Fruit fly (Drosophila melanogaster) S2 (cell line): Measurements from ENCODE around the gene RpS28a.
A peak's percentile ranks its signal among the peaks of the same experiment; 100 is the strongest.

Experiments used
- CG8478 ChIP-seq: fragments of >200 bp; optimal IDR thresholded peaks from 2 replicates; lab custom pipeline; 2018
- CTCF ChIP-seq, 2 experiments: fragments of >200 bp; optimal IDR thresholded peaks; 2 replicates each; lab custom pipeline; 2018

Gene RpS28a

DNA sequence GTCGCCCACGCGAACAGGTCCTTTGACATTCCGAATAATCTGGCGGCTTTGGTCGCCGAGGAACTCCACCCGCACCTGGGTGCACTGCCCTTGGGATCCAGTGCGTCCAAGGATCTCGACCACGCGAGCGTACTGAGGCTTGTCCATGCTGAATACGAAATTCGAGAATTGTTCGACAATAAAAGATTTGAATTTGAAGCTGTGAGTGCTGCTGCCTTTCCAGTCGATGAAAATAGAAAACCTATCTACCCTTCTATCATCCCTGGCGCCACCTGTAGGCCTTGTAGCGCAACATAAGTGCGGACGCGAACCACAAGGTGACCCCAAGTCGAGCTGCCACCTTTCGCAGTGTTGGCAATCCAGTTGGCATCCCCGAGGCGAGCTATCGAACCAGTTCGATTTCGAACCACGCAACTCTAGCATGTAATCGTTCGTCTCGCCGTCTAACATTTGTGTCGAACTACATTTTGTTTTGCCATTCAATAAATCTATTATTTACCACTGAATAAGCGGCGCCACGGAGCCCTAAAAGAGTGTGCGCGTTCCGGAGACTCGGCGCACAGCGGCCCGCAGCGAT lies at the start of gene RpS28a, which contains the start of gene Axn:
Gene RpS28a (minus strand): TSS at position 197 of the 577 bp plus-strand sequence.
Gene Axn (plus strand): TSS at position 391 of the 577 bp plus-strand sequence.
- peak; percentile 99 to 100 for TF ChIP-seq CTCF (optimal IDR thresholded peaks at IDR 0.05; lab: Kevin White, UChicago)
- no peak for TF ChIP-seq CG8478

DNA sequence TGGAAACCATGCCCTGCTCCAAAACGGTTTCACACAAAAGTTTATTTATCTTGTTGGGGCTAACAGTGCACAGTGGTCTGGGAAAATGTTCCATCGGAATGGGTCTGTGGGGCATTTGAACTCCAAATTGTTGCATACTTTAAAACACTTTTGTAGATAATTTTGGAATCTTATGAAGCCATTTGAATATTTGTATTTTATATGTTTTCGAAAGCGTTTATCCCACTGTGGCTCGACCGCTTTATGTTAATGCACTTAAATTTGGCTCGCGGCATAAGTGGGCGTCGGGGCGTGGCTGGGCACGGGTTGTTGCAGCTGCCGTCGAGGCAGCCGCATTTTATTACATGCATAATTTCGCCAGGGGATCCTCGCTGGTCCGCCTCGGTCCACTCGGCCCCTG lies 49.4 kb upstream of the RpS28a start:
- no peak for TF ChIP-seq CTCF (optimal IDR thresholded peaks at IDR 0.05; lab: Kevin White, UChicago)
- no peak for TF ChIP-seq CG8478

DNA sequence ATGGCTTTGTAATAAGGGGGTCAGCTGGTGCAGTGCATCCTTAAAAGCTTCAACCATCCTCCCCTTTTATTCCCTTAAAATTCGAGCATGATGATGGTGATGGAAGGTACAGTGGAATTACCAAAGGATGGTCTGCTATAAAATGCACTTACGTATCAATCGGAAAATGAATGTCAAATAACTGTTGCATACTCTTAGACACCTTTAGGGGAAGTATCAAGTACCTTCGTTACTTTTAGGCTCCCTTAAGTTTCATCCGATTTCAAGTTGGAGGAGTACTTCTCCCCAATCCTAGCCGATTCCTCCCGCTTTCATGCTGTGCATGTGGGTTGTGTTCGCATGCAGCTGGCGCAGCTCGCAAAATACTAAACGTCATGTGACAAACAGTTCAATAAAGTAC lies 47.8 kb upstream of the RpS28a start:
- TF ChIP-seq CTCF (optimal IDR thresholded peaks at IDR 0.05; lab: Kevin White, UChicago) (no peak), CG8478 (no peak)

DNA sequence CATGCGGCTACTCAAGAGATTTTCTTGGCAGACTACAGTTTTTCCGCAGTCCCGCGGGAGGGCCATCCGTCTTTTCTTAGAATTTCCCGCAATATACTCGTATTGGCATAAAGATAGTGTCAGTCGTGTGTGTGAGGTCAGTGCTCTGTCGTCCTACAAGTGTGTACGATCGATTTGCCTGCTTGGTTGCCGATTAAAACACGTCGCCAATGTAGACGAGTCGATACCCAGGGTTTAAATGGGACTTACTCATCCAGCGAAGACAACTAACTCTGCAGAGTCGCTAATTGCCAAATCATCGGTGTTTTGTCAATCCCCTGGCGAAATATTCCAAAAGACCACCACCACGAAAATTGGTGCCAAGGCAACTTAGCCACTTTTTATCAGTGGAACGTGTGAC lies 43.6 kb upstream of the RpS28a start:
- TF ChIP-seq CTCF (optimal IDR thresholded peaks at IDR 0.05; lab: Kevin White, UChicago) (no peak), CG8478 (no peak)

DNA sequence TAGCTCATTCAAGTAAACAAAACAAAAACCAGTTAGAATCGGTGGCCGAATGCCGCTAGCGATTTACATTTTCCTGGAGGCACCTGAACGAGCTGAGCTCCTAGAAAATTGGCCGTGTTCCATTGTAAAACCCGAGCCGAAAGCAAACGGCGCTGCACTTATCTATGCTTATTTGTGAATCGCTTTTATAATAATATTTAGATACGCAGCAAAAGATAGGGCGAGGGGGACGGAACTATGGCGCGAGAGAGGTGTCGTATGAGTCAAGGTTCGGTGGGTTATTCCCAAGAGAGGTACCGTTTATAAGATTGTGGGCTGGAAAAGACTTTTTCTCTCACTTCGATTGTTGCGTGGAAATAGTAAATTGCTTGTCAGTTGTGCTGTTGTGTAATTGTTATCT lies 41.3 kb upstream of the RpS28a start:
- TF ChIP-seq CG8478 (no peak), CTCF (optimal IDR thresholded peaks at IDR 0.05; lab: Kevin White, UChicago) (no peak)

DNA sequence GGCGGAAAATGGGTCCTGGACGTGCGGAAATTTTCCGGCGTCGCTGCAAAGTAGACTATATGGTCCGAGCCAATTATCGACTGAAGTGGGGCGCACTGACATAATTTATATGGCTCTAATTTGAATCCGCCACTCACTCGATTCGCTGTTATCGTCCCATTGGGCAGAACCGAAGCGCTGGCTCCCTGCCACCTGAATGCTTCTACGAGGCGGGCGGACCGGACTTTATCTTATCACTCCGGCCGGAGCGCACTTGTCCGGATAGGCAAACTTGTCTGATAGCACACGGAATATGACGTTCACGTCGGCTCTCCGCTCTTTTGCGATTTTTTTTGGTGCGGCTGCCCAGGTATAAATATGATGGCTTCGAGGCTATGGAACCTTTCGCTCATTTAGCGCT lies 40.1 kb upstream of the RpS28a start:
- TF ChIP-seq CTCF (optimal IDR thresholded peaks at IDR 0.05; lab: Kevin White, UChicago) (no peak), CG8478 (no peak)

DNA sequence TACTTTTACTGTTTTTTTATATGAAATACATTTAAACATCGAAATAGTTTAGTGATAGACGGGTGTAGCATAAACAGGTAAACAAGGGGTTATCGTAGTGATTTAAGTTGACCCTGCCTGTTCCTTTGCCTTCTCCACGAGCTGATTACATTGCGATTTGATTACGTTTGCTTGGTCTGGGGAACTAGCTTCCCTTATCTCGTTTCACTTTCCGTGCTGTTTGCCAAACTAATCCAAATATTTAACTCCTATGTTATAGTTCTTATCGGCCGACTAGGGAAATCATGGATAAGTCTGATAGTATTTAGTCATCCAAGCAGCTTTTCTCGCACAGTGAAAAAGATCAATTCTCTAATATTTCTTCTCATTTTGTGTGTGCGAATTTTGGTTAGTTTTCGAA lies 39.5 kb upstream of the RpS28a start:
- TF ChIP-seq CG8478: no peak
- TF ChIP-seq CTCF (optimal IDR thresholded peaks at IDR 0.05; lab: Kevin White, UChicago): no peak

DNA sequence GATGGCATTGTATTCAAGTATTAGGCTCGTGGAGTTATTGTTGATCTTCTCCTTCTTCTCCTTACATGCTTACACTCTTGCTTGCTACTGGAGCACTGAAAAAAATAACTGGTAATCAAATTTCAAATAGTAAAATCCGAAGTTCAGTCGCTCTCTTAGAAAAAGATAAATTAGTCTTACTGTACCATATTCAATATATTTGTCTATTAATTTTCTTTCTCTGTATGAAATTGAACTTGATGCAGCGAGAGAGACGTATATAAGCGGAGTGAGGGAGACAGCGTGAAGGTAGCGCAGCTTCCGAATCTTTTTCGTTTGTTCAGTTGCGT lies 38.7 kb upstream of the RpS28a start:
- TF ChIP-seq CTCF (optimal IDR thresholded peaks at IDR 0.05; lab: Kevin White, UChicago) (no peak), CG8478 (no peak)

DNA sequence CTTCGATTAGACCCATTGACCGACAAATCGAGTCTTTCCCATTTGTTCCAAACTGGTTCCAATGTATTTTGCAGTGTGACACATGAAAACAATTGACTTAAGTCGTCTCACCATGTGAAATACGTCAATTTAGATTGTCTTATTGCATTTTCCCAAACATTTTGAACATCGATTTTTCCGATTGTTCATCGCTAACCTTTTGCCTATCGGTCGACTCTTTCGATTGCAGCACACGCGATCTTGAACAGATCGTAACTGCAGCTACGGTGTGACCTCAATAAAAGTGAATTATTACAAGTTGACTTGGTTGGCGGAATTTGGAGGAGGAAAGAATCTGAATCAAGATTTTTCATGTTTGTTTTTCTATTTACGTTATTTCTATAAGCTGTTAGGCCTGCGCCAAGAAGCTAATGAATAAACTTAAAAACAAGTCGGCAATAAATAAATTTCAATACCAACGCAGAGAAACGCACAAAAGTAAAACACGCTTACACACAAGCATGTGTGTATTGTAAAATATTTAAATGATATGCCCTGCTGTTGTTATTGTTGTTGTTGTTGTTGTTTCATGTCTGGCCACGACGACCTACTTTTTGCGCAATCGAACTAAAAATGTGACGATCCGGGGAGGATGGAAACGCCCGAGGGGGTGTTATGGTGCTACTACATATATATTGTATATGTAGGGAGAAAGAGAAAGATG lies 38.2 kb upstream of the RpS28a start:
- TF ChIP-seq CTCF (optimal IDR thresholded peaks at IDR 0.05; lab: Kevin White, UChicago) (no peak), CG8478 (no peak)

DNA sequence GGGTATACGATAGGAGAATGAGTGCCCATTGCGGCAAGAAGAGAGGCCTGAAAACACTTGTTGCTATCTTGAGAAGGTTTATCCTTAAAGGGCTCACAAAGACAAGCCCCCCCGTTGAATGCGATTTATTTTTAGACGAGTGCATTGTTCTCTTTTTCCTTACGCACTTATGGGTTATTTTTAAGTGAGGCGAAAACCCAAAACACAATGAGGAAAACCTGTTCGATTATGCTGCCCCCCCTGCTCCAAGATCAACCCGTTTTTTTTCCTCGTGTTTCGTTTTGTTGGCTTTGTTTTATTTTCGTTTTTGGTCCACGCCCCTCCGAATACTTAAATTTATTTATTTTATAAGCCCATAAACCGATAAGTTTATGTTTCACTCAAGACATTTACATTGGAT lies 37.5 kb upstream of the RpS28a start:
- TF ChIP-seq CTCF (optimal IDR thresholded peaks at IDR 0.05; lab: Kevin White, UChicago) (no peak), CG8478 (no peak)

DNA sequence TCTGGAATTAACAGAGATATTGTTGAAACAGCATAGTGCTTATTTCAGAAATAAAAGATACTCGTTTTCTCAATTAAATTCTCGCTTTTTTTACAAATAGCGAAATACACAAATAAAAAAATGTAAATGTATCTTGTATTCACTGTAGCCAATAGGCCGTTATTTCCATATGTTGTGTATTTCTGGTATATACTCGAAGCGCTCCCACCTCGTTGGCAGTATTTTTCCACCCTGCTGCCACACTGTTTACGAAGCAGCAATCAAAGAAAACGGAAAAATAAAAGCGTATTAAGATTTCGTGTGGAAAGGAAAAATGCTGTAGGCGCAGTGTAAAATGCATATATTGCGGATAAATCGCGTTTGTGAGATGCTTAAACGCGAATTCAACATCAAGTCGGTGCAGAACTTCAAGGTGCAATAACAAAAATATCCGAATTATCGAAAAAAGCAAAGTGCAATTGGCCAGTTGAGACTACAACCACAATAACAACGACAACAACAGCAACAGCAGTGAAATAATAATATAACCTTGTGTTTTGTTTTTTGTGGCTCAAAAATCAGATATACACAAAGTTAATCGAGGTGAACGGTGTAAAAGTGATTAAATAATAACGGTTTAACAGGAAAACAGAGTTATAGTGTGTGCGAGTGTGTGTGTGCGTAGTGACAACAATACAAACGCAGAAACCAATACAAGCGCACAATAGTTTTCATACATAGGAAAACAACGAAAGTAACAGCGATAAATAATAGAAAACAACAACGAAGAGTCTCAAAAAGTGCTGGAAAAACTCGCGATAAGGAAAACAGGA lies 35.8 kb upstream of the RpS28a start, which contains the start of gene sima:
Gene sima (plus strand): TSS at position 255 of the 812 bp plus-strand sequence.
- TF ChIP-seq CTCF (optimal IDR thresholded peaks at IDR 0.05; lab: Kevin White, UChicago) (peak in 1 of 2 experiments; percentile 20), CG8478 (no peak)

DNA sequence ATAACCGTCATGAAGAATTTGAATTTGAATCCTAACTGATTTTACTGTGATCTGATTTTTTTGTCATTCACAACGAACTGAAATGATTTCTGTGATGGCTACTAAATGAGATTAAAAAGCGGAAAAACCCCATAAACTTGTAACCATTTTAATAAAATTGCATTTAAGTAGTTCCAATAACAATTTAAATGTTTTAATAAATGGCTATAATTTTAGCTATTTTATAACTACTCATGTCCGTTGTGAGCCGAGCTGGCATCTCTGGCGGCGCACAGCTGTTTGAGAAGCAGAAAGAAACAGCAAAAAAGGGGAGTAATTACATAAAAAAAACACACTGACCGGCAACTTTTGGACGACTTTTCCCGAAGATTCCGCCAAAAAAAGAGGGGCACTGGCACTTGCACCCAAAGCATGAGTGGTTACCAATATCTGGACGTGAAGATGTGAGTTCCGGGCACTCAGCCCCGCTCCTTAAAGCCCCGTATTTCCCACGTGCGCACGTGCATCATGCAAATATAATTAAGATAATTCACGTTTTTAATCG lies 34.2 kb upstream of the RpS28a start, which contains the start of the genes CG7950 and Rpp14a:
Gene CG7950 (plus strand): TSS at position 268 of the 544 bp plus-strand sequence.
Gene Rpp14a (plus strand): TSS at position 268 of the 544 bp plus-strand sequence.
- TF ChIP-seq CG8478: no peak
- no peak for TF ChIP-seq CTCF (optimal IDR thresholded peaks at IDR 0.05; lab: Kevin White, UChicago)

DNA sequence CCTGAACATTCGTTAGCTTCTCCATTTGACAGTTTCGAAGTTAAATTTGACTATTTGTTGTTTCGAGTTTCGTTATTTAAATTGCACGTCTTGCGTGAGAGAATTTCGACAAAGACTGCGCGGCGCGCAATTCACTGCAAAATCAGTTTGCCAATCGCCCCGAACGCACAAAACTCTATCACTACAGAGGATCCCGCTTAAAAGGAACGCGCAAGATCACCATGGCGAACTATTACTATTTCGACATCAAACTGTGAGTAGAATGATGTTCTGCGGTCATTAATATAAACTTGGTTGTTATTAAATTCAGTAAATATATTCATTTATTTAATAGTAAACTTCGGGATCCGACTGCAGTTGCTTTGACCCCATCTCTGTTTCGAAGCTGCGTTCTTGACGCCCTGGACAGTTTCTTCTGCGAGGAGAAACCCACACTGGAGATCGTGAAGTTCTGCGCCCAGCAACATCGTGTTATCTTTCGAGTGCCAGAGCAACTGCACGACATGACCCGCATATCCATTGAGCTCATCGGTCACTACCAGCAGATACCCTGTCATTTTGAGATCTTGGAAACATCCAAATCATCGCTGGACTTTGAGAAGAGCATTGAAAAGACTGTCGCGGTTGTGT lies 33.6 kb upstream of the RpS28a start, which contains the start of the genes Rpp14b and spn-A:
Gene Rpp14b (plus strand): TSS at position 43 of the 630 bp plus-strand sequence.
Gene spn-A (minus strand): TSS at position 123 of the 630 bp plus-strand sequence.
- TF ChIP-seq CTCF (optimal IDR thresholded peaks at IDR 0.05; lab: Kevin White, UChicago) (no peak), CG8478 (no peak)

DNA sequence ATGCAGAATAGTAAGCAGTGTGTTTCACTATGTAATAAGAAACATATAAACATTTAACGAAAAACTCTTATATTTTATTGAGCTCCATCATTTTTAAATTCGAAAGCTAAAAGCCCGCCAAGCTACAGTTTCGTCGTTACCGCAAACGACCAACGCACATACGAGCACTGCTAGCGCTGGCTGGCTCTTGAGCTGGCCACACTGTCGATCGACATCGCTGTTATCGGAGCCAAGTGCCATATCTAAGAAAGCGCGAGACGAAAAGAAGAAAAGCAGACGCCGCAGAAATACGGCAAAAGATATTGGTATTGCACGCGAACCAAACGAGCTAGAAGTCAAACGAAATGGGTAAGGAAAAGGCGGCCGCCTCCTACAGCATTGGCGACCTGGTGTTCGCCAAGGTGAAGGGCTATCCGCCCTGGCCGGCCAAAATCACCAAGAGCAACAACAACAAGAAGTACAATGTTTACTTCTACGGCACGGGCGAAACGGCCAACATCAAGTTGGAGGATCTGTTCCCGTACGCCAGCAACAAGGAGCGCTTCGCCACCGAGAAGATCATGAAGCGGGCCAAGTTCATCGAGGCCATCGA lies 30.1 kb upstream of the RpS28a start, which contains the start of gene Jasper:
Gene Jasper (plus strand): TSS at position 60 of the 592 bp plus-strand sequence.
- TF ChIP-seq CG8478: no peak
- TF ChIP-seq CTCF (optimal IDR thresholded peaks at IDR 0.05; lab: Kevin White, UChicago): peak; percentile 10 to 43
